Fruit fly (Drosophila melanogaster) whole organism, embryonic: ENCODE results near the gene tsh.
A peak's percentile ranks its signal among the peaks of the same experiment; 100 is the strongest.

ENCODE experiments used
- B-H1 ChIP-seq: fragments of 200-800 bp; sonication (Bioruptor generic); IDR thresholded peaks from 3 replicates; pipeline ENCODE4 v1.3.6; 2022; ENCODE audit warnings: missing biosample characterization, missing genetic modification characterization
- CG10654 ChIP-seq: fragments of 200-800 bp; sonication (Bioruptor generic); optimal IDR thresholded peaks from 2 replicates; lab custom pipeline; 2016; ENCODE audit warnings: missing biosample characterization, missing genetic modification characterization
- CG11696 ChIP-seq: fragments of 200-800 bp; sonication (Bioruptor generic); IDR thresholded peaks from 2 replicates; pipeline ENCODE4 v1.3.6; 2022; ENCODE audit warnings: missing biosample characterization, missing genetic modification characterization
- CG12236 ChIP-seq: fragments of 200-800 bp; sonication (Bioruptor generic); optimal IDR thresholded peaks from 2 replicates; lab custom pipeline; 2016; ENCODE audit warnings: missing biosample characterization, missing genetic modification characterization
- CG13424 ChIP-seq: fragments of 200-800 bp; sonication (Bioruptor generic); optimal IDR thresholded peaks from 2 replicates; lab custom pipeline; 2019; ENCODE audit warnings: missing biosample characterization, mild to moderate bottlenecking, missing genetic modification characterization, moderate library complexity
- CG16863 ChIP-seq: fragments of 200-800 bp; sonication (Bioruptor generic); optimal IDR thresholded peaks from 3 replicates; lab custom pipeline; 2016; ENCODE audit warnings: missing biosample characterization, missing genetic modification characterization
- CG17829 ChIP-seq: fragments of 200-800 bp; optimal IDR thresholded peaks from 2 replicates; lab custom pipeline; 2019; ENCODE audit warnings: missing biosample characterization, mild to moderate bottlenecking, missing genetic modification characterization, moderate library complexity
- CG18262 ChIP-seq: fragments of 200-800 bp; optimal IDR thresholded peaks from 3 replicates; lab custom pipeline; 2019; ENCODE audit warnings: missing biosample characterization, mild to moderate bottlenecking, missing genetic modification characterization, moderate library complexity
- CG3407 ChIP-seq: fragments of 200-800 bp; sonication (Bioruptor generic); optimal IDR thresholded peaks from 2 replicates; lab custom pipeline; 2018; ENCODE audit warnings: missing biosample characterization, mild to moderate bottlenecking, missing genetic modification characterization
- CG4282 ChIP-seq: fragments of 200-800 bp; sonication (Bioruptor generic); optimal IDR thresholded peaks from 2 replicates; lab custom pipeline; 2016; ENCODE audit warnings: missing biosample characterization, missing genetic modification characterization
- CG4424 ChIP-seq: fragments of 200-800 bp; sonication (Bioruptor generic); optimal IDR thresholded peaks from 3 replicates; lab custom pipeline; 2016; ENCODE audit warnings: missing biosample characterization, missing genetic modification characterization
- CG6813 ChIP-seq: fragments of 200-800 bp; sonication (Bioruptor generic); optimal IDR thresholded peaks from 2 replicates; lab custom pipeline; 2017; ENCODE audit warnings: missing biosample characterization, missing genetic modification characterization, mild to moderate bottlenecking, moderate library complexity, missing genetic modification reagents
- CG6854 ChIP-seq: fragments of 200-800 bp; sonication (Bioruptor generic); optimal IDR thresholded peaks from 3 replicates; lab custom pipeline; 2017; ENCODE audit warnings: missing biosample characterization, mild to moderate bottlenecking, missing genetic modification characterization
- CG8388 ChIP-seq: fragments of 200-800 bp; sonication (Bioruptor generic); optimal IDR thresholded peaks from 2 replicates; lab custom pipeline; 2019; ENCODE audit warnings: missing biosample characterization, mild to moderate bottlenecking, missing genetic modification characterization, moderate library complexity
- CrebB ChIP-seq: fragments of 200-800 bp; sonication (Bioruptor generic); optimal IDR thresholded peaks from 3 replicates; lab custom pipeline; 2018; ENCODE audit warnings: missing biosample characterization, mild to moderate bottlenecking, missing genetic modification characterization
- Dad ChIP-seq: fragments of 200-800 bp; sonication (Bioruptor generic); optimal IDR thresholded peaks from 3 replicates; lab custom pipeline; 2016; ENCODE audit warnings: missing biosample characterization, missing genetic modification characterization
- Gsc ChIP-seq: fragments of 200-800 bp; sonication (Bioruptor generic); IDR thresholded peaks from 2 replicates; pipeline ENCODE4 v1.3.6; 2022; ENCODE audit warnings: missing biosample characterization, missing genetic modification characterization
- Hr3 ChIP-seq: fragments of 200-800 bp; sonication (Bioruptor generic); optimal IDR thresholded peaks from 3 replicates; lab custom pipeline; 2016; ENCODE audit warnings: missing biosample characterization, missing genetic modification characterization
- Kr ChIP-seq: fragments of 200-800 bp; sonication (Bioruptor generic); optimal IDR thresholded peaks from 2 replicates; lab custom pipeline; 2017; ENCODE audit warnings: missing biosample characterization, mild to moderate bottlenecking, missing genetic modification characterization
- Lpt ChIP-seq: fragments of >200 bp; optimal IDR thresholded peaks from 2 replicates; lab custom pipeline; 2018; ENCODE audit warnings: missing biosample characterization, missing genetic modification characterization
- Nf-YA ChIP-seq: fragments of 200-800 bp; sonication (Bioruptor generic); IDR thresholded peaks from 2 replicates; pipeline ENCODE4 v1.3.6; 2022; ENCODE audit warnings: missing biosample characterization, missing genetic modification characterization
- Rfx ChIP-seq: fragments of 200-800 bp; sonication (Bioruptor generic); IDR thresholded peaks from 2 replicates; pipeline ENCODE4 v1.3.6; 2022; ENCODE audit warnings: missing biosample characterization, missing genetic modification characterization
- ase ChIP-seq: fragments of 200-800 bp; sonication (Bioruptor generic); IDR thresholded peaks from 3 replicates; pipeline ENCODE4 v1.3.6; 2022; ENCODE audit warnings: missing biosample characterization, missing genetic modification characterization
- bab2 ChIP-seq: fragments of 200-800 bp; sonication (Bioruptor generic); optimal IDR thresholded peaks from 2 replicates; lab custom pipeline; 2016; ENCODE audit warnings: missing biosample characterization, missing genetic modification characterization
- bcd ChIP-seq: fragments of 200-800 bp; sonication (Bioruptor generic); optimal IDR thresholded peaks from 2 replicates; lab custom pipeline; 2017; ENCODE audit warnings: missing biosample characterization, mild to moderate bottlenecking, missing genetic modification characterization
- bsh ChIP-seq, 2 experiments: fragments of 200-800 bp; sonication (Bioruptor generic); optimal IDR thresholded peaks; 2 replicates each; lab custom pipeline; 2017 to 2018; ENCODE audit warnings: mild to moderate bottlenecking in 2 of 2, missing biosample characterization in 2 of 2, missing genetic modification characterization in 2 of 2, moderate library complexity in 1 of 2
- cas ChIP-seq: fragments of 200-800 bp; sonication (Bioruptor generic); IDR thresholded peaks from 2 replicates; pipeline ENCODE4 v1.3.6; 2022; ENCODE audit warnings: missing biosample characterization, missing genetic modification characterization
- chn ChIP-seq: fragments of 200-800 bp; sonication (Bioruptor generic); optimal IDR thresholded peaks from 2 replicates; lab custom pipeline; 2016; ENCODE audit warnings: missing biosample characterization, missing genetic modification characterization
- cwo ChIP-seq: fragments of 200-800 bp; sonication (Bioruptor generic); optimal IDR thresholded peaks from 3 replicates; lab custom pipeline; 2017; ENCODE audit warnings: missing biosample characterization, missing genetic modification characterization, mild to moderate bottlenecking, moderate library complexity, missing genetic modification reagents
- dmrt11E ChIP-seq: fragments of 200-800 bp; sonication (Bioruptor generic); optimal IDR thresholded peaks from 3 replicates; lab custom pipeline; 2018; ENCODE audit warnings: missing biosample characterization, mild to moderate bottlenecking, missing genetic modification characterization, moderate library complexity
- dmrt99B ChIP-seq: fragments of 200-800 bp; sonication (Bioruptor generic); optimal IDR thresholded peaks from 2 replicates; lab custom pipeline; 2018; ENCODE audit warnings: missing biosample characterization, mild to moderate bottlenecking, missing genetic modification characterization, moderate library complexity
- dysf ChIP-seq: fragments of 200-800 bp; sonication (Bioruptor generic); IDR thresholded peaks from 3 replicates; pipeline ENCODE4 v1.3.6; 2022; ENCODE audit warnings: missing biosample characterization, missing genetic modification characterization
- en ChIP-seq: fragments of 200-800 bp; sonication (Bioruptor generic); optimal IDR thresholded peaks from 2 replicates; lab custom pipeline; 2016; ENCODE audit warnings: missing biosample characterization, missing genetic modification characterization
- fd102C ChIP-seq: fragments of 200-800 bp; sonication (Bioruptor generic); optimal IDR thresholded peaks from 2 replicates; lab custom pipeline; 2018; ENCODE audit warnings: missing biosample characterization, mild to moderate bottlenecking, missing genetic modification characterization, moderate library complexity
- fru ChIP-seq: fragments of >200 bp; optimal IDR thresholded peaks from 2 replicates; lab custom pipeline; 2017
- ftz-f1 ChIP-seq: fragments of 200-800 bp; sonication (Bioruptor generic); optimal IDR thresholded peaks from 2 replicates; lab custom pipeline; 2016; ENCODE audit warnings: missing biosample characterization, missing genetic modification characterization
- gro ChIP-seq: fragments of 200-800 bp; sonication (Bioruptor generic); optimal IDR thresholded peaks from 2 replicates; lab custom pipeline; 2016; ENCODE audit warnings: missing biosample characterization, missing genetic modification characterization
- ken ChIP-seq: fragments of 200-800 bp; sonication (Bioruptor generic); IDR thresholded peaks from 3 replicates; pipeline ENCODE4 v1.3.6; 2022; ENCODE audit warnings: missing biosample characterization, missing genetic modification characterization
- lilli ChIP-seq: fragments of 200-800 bp; sonication (Bioruptor generic); optimal IDR thresholded peaks from 3 replicates; lab custom pipeline; 2016; ENCODE audit warnings: missing biosample characterization, missing genetic modification characterization
- nau ChIP-seq: fragments of 200-800 bp; sonication (Bioruptor generic); optimal IDR thresholded peaks from 3 replicates; lab custom pipeline; 2017; ENCODE audit warnings: missing biosample characterization, mild to moderate bottlenecking, missing genetic modification characterization, missing genetic modification reagents
- nom ChIP-seq: fragments of 200-800 bp; sonication (Bioruptor generic); optimal IDR thresholded peaks from 2 replicates; lab custom pipeline; 2017; ENCODE audit warnings: missing biosample characterization, missing genetic modification characterization, mild to moderate bottlenecking, moderate library complexity, missing genetic modification reagents
- org-1 ChIP-seq: fragments of 200-800 bp; sonication (Bioruptor generic); optimal IDR thresholded peaks from 2 replicates; lab custom pipeline; 2017; ENCODE audit warnings: missing biosample characterization, missing genetic modification characterization
- otp ChIP-seq: fragments of 200-800 bp; sonication (Bioruptor generic); IDR thresholded peaks from 3 replicates; pipeline ENCODE4, ENCODE4 v1.3.6; 2022; ENCODE audit warnings: missing biosample characterization, missing genetic modification characterization
- pan ChIP-seq, 4 experiments: fragments of >200 bp in 3 of 4; fragments of 200-800 bp in 1 of 4; sonication (Bioruptor generic) in 1 of 4; optimal IDR thresholded peaks in 3 of 4; IDR thresholded peaks in 1 of 4; 2 replicates each; pipeline versions ENCODE4 v1.3.6 to Lab custom; 2017 to 2022; ENCODE audit warnings: missing biosample characterization in 2 of 4, missing genetic modification characterization in 2 of 4, mixed read lengths in 1 of 4
- prd ChIP-seq, 3 experiments: fragments of >200 bp in 2 of 3; fragments of 200-800 bp in 1 of 3; sonication (Bioruptor generic) in 1 of 3; optimal IDR thresholded peaks in 2 of 3; IDR thresholded peaks in 1 of 3; 2 replicates in 2 of 3; 3 replicates in 1 of 3; pipeline versions ENCODE4 v1.3.6 to Lab custom; 2017 to 2022; ENCODE audit warnings: missing biosample characterization in 1 of 3, missing genetic modification characterization in 1 of 3
- pum ChIP-seq: fragments of 200-800 bp; sonication (Bioruptor generic); optimal IDR thresholded peaks from 2 replicates; lab custom pipeline; 2016; ENCODE audit warnings: missing biosample characterization, missing genetic modification characterization
- sens-2 ChIP-seq: fragments of 200-800 bp; sonication (Bioruptor generic); IDR thresholded peaks from 2 replicates; pipeline ENCODE4 v1.3.6; 2022; ENCODE audit warnings: missing biosample characterization, missing genetic modification characterization
- shn ChIP-seq: fragments of 200-800 bp; sonication (Bioruptor generic); optimal IDR thresholded peaks from 3 replicates; lab custom pipeline; 2016; ENCODE audit warnings: missing biosample characterization, missing genetic modification characterization
- sob ChIP-seq: fragments of 200-800 bp; sonication (Bioruptor generic); IDR thresholded peaks from 2 replicates; pipeline ENCODE4 v1.3.6; 2022; ENCODE audit warnings: missing biosample characterization, missing genetic modification characterization
- sqz ChIP-seq: fragments of 200-800 bp; sonication (Bioruptor generic); optimal IDR thresholded peaks from 3 replicates; lab custom pipeline; 2018; ENCODE audit warnings: missing biosample characterization, mild to moderate bottlenecking, missing genetic modification characterization

Gene tsh

DNA sequence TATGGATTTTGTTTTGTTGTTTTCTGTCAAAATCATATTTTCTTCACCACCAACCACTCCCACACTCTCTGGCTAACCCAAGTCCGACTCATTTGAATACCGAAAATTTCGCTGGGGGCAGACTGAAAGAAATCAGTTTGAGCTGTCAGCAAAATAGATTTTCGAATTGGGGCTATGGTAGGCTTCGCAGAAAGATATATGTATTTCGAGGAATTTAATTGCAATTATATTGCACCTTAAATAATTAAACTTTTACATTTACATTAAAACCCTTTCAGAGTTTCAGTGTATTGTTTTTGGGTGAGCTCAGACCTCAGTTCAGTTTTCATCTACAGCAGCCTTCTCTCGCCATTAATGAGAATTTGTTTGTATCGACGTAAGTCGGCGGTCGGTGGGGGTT lies 41.4 kb upstream of the tsh start (continued):
- TF ChIP-seq nom (GFP tag; lab: Kevin White, UChicago) (no peak), CrebB (peak; percentile 15), B-H1 (GFP tag; lab: Robert Waterston, UW) (peak; percentile 29; the same call in 2 of the 3 replicates), nau (GFP tag; lab: Kevin White, UChicago) (peak; percentile 41), pan (optimal IDR thresholded peaks at IDR 0.05; lab: Kevin White, UChicago) (no peak), pan (GFP tag; optimal IDR thresholded peaks at IDR 0.05 in 1 of 2, IDR thresholded peaks at IDR 0.05 in 1 of 2) (peak in 1 of 2 experiments; percentile 75), sob (GFP tag; lab: Robert Waterston, UW) (peak; percentile 69), sqz (peak; percentile 29), CG11696 (GFP tag; lab: Robert Waterston, UW) (no peak), prd (optimal IDR thresholded peaks at IDR 0.05; lab: Kevin White, UChicago) (no peak), prd (GFP tag; IDR thresholded peaks at IDR 0.05; lab: Robert Waterston, UW) (peak; percentile 67; the same call in 2 of the 3 replicates), ase (0 out of 3 replicates have a peak, but pooled peaks have one; percentile 6), bcd (GFP tag; lab: Kevin White, UChicago) (peak; percentile 54), Nf-YA (GFP tag; lab: Robert Waterston, UW) (peak; percentile 47; the same call in 1 of the 2 replicates), otp (no peak), CG6813 (GFP tag; lab: Kevin White, UChicago) (peak; percentile 44), dmrt11E (tag; lab: Kevin White, UChicago) (peak; percentile 48), en (GFP tag; lab: Kevin White, UChicago) (no peak), Gsc (GFP tag; lab: Robert Waterston, UW) (no peak), ken (peak; percentile 45; the same call in 1 of the 3 replicates), CG4424 (GFP tag; lab: Kevin White, UChicago) (peak; percentile 19), CG10654 (GFP tag; lab: Kevin White, UChicago) (peak; percentile 30), chn (GFP tag; lab: Kevin White, UChicago) (peak; percentile 28), ftz-f1 (GFP tag; lab: Kevin White, UChicago) (no peak), CG13424 (tag; lab: Kevin White, UChicago) (peak; percentile 58), dmrt99B (tag; lab: Kevin White, UChicago) (peak; percentile 74), CG17829 (peak; percentile 34), Lpt (GFP tag; lab: Kevin White, UChicago) (no peak), fru (lab: Kevin White, UChicago) (no peak), pum (GFP tag; lab: Kevin White, UChicago) (peak; percentile 40), bsh (GFP tag; optimal IDR thresholded peaks at IDR 0.05; lab: Kevin White, UChicago) (peak in 1 of 2 experiments; percentile 73), CG3407 (GFP tag; lab: Kevin White, UChicago) (peak; percentile 3), Hr3 (peak; percentile 1), shn (peak; percentile 17), org-1 (GFP tag; lab: Kevin White, UChicago) (peak; percentile 15), Rfx (GFP tag; lab: Robert Waterston, UW) (no peak; the same call in 1 of the 2 replicates), cwo (GFP tag; lab: Kevin White, UChicago) (peak; percentile 43), CG16863 (peak; percentile 32), CG6854 (GFP tag; lab: Kevin White, UChicago) (no peak), lilli (GFP tag; lab: Kevin White, UChicago) (peak; percentile 67), bab2 (GFP tag; lab: Kevin White, UChicago) (peak; percentile 54), CG18262 (tag; lab: Kevin White, UChicago) (peak; percentile 62), Kr (no peak), CG4282 (no peak), dysf (GFP tag; lab: Robert Waterston, UW) (peak; percentile 75), CG12236 (GFP tag; lab: Kevin White, UChicago) (no peak), CG8388 (GFP tag; lab: Kevin White, UChicago) (peak; percentile 50), sens-2 (0 out of 2 replicates have a peak, but pooled peaks have one; percentile 25), cas (GFP tag; lab: Robert Waterston, UW) (no peak), gro (GFP tag; lab: Kevin White, UChicago) (no peak), Dad (GFP tag; lab: Kevin White, UChicago) (peak; percentile 22), fd102C (GFP tag; lab: Kevin White, UChicago) (no peak)
